Worm (Caenorhabditis elegans): ENCODE results near the gene nspb-10.
"Not testable (repeated sequence)": the region's sequence is repeated elsewhere in the genome, so short reads cannot be mapped to it uniquely, and the experiment has no call there.

nspb-10 gene

ce11 chrII:14561549-14562115 is 26.4 kb downstream of the nspb-10 start, which contains the start of gene mog-4 (continued):
- TF ChIP-seq nhr-10 (tag; optimal IDR thresholded peaks at IDR 0.05), result peak; percentile 62
- peak; percentile 100 for TF ChIP-seq ceh-20 (GFP tag; IDR thresholded peaks at IDR 0.05)
- peak; percentile 100 for TF ChIP-seq madf-9 (GFP tag; conservative IDR thresholded peaks at IDR 0.05)
- TF ChIP-seq dmd-6 (GFP tag; IDR thresholded peaks at IDR 0.05), result peak; percentile 100
- TF ChIP-seq lin-15B (tag; optimal IDR thresholded peaks at IDR 0.05), result peak; percentile 59
- TF ChIP-seq vab-7 (GFP tag; IDR thresholded peaks at IDR 0.05), result peak; percentile 100
- TF ChIP-seq nhr-28 (tag; optimal IDR thresholded peaks at IDR 0.05), result peak; percentile 58
- TF ChIP-seq D1046.2 (GFP tag; IDR thresholded peaks at IDR 0.05), result peak; percentile 98
- peak; percentile 100 for TF ChIP-seq zfp-3 (GFP tag; conservative IDR thresholded peaks at IDR 0.05)
- peak; percentile 54 for TF ChIP-seq nhr-237 (tag; optimal IDR thresholded peaks at IDR 0.05)
- TF ChIP-seq lsy-2 (tag; optimal IDR thresholded peaks at IDR 0.05), result peak; percentile 97 to 99
- TF ChIP-seq fkh-10 (GFP tag; optimal IDR thresholded peaks at IDR 0.05), result peak; percentile 75
- peak; percentile 99 for TF ChIP-seq pha-4 (GFP tag; IDR thresholded peaks at IDR 0.05)
- TF ChIP-seq pha-4 (tag; optimal IDR thresholded peaks at IDR 0.05), result not testable (repeated sequence)
- TF ChIP-seq zfp-2 (tag; optimal IDR thresholded peaks at IDR 0.05), result peak; percentile 87
- peak; percentile 90 for TF ChIP-seq mep-1 (tag; optimal IDR thresholded peaks at IDR 0.05)
- TF ChIP-seq pqm-1 (tag; optimal IDR thresholded peaks at IDR 0.05), result peak; percentile 5
- TF ChIP-seq nhr-11 (tag; optimal IDR thresholded peaks at IDR 0.05), result peak; percentile 79
- peak; percentile 100 for TF ChIP-seq tra-1 (GFP tag; IDR thresholded peaks at IDR 0.05)
- TF ChIP-seq Y48G9A.11 (GFP tag; IDR thresholded peaks at IDR 0.05), result peak; percentile 98
- TF ChIP-seq unc-130 (GFP tag; optimal IDR thresholded peaks at IDR 0.05), result peak; percentile 98
- TF ChIP-seq ctbp-1 (GFP tag; IDR thresholded peaks at IDR 0.05), result peak; percentile 99
- peak; percentile 32 for TF ChIP-seq snpc-4 (tag; optimal IDR thresholded peaks at IDR 0.05)
- TF ChIP-seq Y75B8A.6 (GFP tag; IDR thresholded peaks at IDR 0.05), result peak; percentile 100
- peak; percentile 71 for TF ChIP-seq hlh-30 (tag; optimal IDR thresholded peaks at IDR 0.05; ENCODE audit: insufficient read depth)
- peak; percentile 61 for TF ChIP-seq lir-3 (tag; optimal IDR thresholded peaks at IDR 0.05)
- peak; percentile 43 for TF ChIP-seq nhr-76 (tag; optimal IDR thresholded peaks at IDR 0.05)
- peak; percentile 100 for TF ChIP-seq nhr-42 (GFP tag; IDR thresholded peaks at IDR 0.05)
- TF ChIP-seq mdl-1 (tag; optimal IDR thresholded peaks at IDR 0.05), result peak in 1 of 2 experiments; percentile 83
- peak; percentile 40 for TF ChIP-seq jun-1 (tag; optimal IDR thresholded peaks at IDR 0.05)
- peak; percentile 95 for TF ChIP-seq T20F7.1 (GFP tag; optimal IDR thresholded peaks at IDR 0.05)

ce11 chrII:14555019-14555418 is 33.0 kb downstream of the nspb-10 start:
- TF ChIP-seq hlh-30 (tag; optimal IDR thresholded peaks at IDR 0.05; ENCODE audit: insufficient read depth), result no peak
- no peak for TF ChIP-seq Y105C5A.15 (GFP tag; IDR thresholded peaks at IDR 0.05)
- 0 out of 2 replicates have a peak, but pooled peaks have one; percentile 18 for TF ChIP-seq ctbp-1 (GFP tag; IDR thresholded peaks at IDR 0.05)
- TF ChIP-seq ceh-32 (tag; optimal IDR thresholded peaks at IDR 0.05; ENCODE audit: poor library complexity), result no peak
- peak; percentile 30 for TF ChIP-seq aha-1 (tag)
- no peak for TF ChIP-seq ces-1 (GFP tag; optimal IDR thresholded peaks at IDR 0.05)
- no peak for TF ChIP-seq mep-1 (tag; optimal IDR thresholded peaks at IDR 0.05)
- no peak for TF ChIP-seq nhr-11 (tag; optimal IDR thresholded peaks at IDR 0.05)

ce11 chrII:14550613-14551012 is 37.4 kb downstream of the nspb-10 start, which contains the start of gene nlp-41:
Gene nlp-41 (plus strand): TSS chrII:14550913.
- TF ChIP-seq lin-1 (GFP tag; IDR thresholded peaks at IDR 0.05) (no peak), Y75B8A.6 (GFP tag; IDR thresholded peaks at IDR 0.05) (no peak), nhr-77 (tag; optimal IDR thresholded peaks at IDR 0.05) (no peak), zip-2 (tag; optimal IDR thresholded peaks at IDR 0.05) (no peak), mdl-1 (tag; optimal IDR thresholded peaks at IDR 0.05) (no peak), mep-1 (tag; optimal IDR thresholded peaks at IDR 0.05) (no peak), ztf-11 (tag; optimal IDR thresholded peaks at IDR 0.05) (no peak), mxl-3 (GFP tag; optimal IDR thresholded peaks at IDR 0.05) (no peak)
